Fruit fly (Drosophila melanogaster) ovary, adult (tissue): ENCODE measurements around the gene CG32295.

ENCODE experiments used
- CG17801 ChIP-seq: fragments of 200-800 bp; optimal IDR thresholded peaks from 2 replicates; lab custom pipeline; 2019; ENCODE audit warnings: missing biosample characterization, mild to moderate bottlenecking, missing genetic modification characterization, moderate library complexity; ENCODE audit not compliant: partially characterized antibody

The CG32295 gene

dm6 chr3L:2504031-2504615, 22.6 kb downstream of the CG32295 start:
- no peak for TF ChIP-seq CG17801 (GFP tag; lab: Kevin White, UChicago)

dm6 chr3L:2503465-2503864, 23.3 kb downstream of the CG32295 start, which contains the start of gene CG16758:
Gene CG16758 (minus strand): TSS chr3L:2503606.
- TF ChIP-seq CG17801 (GFP tag; lab: Kevin White, UChicago), result no peak

dm6 chr3L:2501764-2502163, 25.0 kb downstream of the CG32295 start:
- no peak for TF ChIP-seq CG17801 (GFP tag; lab: Kevin White, UChicago)

DNA sequence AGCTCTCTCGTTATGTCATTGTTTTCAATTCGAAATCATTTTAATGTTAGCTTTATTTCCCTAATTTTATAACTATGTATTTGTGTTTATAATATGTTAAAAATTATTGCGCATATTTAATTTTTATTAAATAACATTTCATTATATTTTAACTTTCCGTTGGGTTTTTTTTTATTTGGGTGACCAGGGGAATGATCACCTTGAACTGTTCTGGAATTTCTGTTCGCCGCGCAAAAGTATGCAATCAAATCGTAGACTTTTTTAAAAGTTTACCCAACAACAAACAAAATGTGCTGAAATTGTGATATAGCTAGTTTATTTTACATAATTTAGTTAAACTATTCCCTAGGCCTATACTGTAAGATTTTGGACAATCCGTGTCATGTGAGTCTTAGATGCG, 27.7 kb downstream of the CG32295 start:
- no peak for TF ChIP-seq CG17801 (GFP tag; lab: Kevin White, UChicago)

dm6 chr3L:2494183-2494541, 32.6 kb downstream of the CG32295 start:
- peak; percentile 92 for TF ChIP-seq CG17801 (GFP tag; lab: Kevin White, UChicago)

- no peak for TF ChIP-seq CG17801 (GFP tag; lab: Kevin White, UChicago)
Observed at dm6 chr3L:2493517-2494182, 33.1 kb downstream of the CG32295 start.

DNA sequence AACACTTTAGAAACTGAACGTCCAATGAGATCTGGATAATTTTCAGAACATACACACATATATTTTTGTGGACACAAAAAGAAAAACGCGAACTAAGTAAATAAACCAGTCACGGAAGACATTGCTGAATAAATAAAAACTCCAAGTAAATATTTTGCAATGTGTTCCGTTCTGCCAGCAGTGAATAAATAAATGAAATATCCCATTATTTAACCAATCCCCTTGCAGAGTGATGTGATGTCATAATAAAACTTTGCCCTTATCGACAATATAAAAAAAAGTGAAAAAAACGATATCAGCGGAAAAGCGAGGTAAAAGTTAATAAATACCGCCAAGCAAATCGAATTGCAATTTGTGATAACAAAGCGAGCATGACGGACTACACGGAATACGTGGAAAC, 36.0 kb downstream of the CG32295 start:
- TF ChIP-seq CG17801 (GFP tag; lab: Kevin White, UChicago), result peak; percentile 47

DNA sequence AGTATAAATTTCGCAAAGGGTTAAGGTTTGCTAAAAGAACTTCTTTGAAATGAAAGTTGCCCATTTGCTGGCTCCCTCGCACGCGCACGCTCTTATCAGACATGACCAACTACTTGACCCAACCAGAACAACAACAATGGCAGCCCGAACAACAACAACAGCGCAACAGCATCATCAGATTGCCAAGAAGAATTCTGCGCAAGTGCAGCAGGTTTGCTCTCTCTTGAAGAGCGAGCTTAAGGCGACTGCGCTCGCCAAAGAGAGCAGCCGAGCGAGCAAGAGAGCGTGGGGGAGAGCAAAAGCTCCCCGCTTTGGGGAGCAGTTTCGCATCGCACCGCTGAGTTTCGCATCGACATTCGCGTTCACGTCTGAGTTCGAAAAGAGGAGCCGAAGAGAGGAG, 36.9 kb downstream of the CG32295 start:
- no peak for TF ChIP-seq CG17801 (GFP tag; lab: Kevin White, UChicago)

- peak; percentile 29 for TF ChIP-seq CG17801 (GFP tag; lab: Kevin White, UChicago)
Observed at dm6 chr3L:2489438-2489837, 37.3 kb downstream of the CG32295 start.

DNA sequence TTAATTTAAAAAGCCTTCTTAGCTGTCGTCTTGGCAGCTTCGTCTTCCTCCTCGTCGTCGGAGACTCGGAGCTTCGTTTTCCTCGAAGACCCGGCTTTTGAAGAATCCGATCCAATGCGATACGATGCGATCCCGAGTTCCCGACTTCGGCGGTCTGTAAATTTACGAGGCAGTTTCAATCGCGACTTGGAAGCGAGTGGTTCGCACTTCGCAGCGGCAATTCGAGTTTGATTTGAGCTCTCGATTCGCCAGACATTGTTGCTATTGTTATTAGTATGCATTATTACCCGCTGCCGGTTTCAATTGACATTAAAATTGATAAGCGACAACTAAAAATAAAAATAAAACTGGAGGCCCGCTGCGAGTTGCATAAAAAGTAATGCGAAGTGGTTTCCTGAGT, 38.1 kb downstream of the CG32295 start, which contains the start of gene CG1146:
Gene CG1146 (plus strand): TSS at position 171 of the 400 bp plus-strand sequence.
- no peak for TF ChIP-seq CG17801 (GFP tag; lab: Kevin White, UChicago)

DNA sequence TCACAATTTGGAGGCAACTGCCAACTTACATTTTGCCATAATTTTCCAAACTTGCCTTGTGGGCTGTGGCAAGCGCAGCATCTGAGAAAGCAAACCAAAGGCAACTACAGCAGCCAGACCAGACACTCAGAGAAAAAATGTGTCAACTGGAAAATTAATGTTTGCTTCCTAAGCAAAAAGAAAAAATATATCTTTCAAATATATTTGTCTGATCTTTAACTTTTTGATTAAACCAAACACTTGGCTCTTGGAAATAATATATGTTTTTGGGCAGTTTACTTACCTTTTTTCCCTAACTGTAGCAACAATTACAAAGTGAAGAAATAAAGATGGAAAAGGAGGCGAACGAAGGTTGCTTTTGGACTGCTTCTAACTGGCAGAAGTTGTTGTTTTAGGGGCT, 39.5 kb downstream of the CG32295 start:
- TF ChIP-seq CG17801 (GFP tag; lab: Kevin White, UChicago), result no peak

DNA sequence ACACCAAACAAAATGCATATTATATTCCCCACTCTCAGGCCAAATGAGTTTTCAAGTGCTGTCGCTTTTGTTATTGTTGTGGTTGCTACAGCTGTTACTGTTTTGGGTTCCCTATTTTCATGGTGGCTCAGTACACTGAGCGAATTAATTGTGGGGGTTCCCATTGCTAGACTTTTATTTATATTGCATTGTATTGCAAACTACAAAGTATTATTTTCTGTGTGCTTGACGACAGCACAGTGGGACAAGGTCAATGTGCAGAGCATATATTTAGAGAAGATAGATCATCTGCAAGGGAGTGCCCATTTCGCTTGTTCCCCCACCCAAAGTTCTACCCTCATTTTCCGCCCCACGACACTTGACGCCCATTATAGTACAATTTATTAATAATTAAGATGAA, 40.3 kb downstream of the CG32295 start:
- TF ChIP-seq CG17801 (GFP tag; lab: Kevin White, UChicago), result no peak

DNA sequence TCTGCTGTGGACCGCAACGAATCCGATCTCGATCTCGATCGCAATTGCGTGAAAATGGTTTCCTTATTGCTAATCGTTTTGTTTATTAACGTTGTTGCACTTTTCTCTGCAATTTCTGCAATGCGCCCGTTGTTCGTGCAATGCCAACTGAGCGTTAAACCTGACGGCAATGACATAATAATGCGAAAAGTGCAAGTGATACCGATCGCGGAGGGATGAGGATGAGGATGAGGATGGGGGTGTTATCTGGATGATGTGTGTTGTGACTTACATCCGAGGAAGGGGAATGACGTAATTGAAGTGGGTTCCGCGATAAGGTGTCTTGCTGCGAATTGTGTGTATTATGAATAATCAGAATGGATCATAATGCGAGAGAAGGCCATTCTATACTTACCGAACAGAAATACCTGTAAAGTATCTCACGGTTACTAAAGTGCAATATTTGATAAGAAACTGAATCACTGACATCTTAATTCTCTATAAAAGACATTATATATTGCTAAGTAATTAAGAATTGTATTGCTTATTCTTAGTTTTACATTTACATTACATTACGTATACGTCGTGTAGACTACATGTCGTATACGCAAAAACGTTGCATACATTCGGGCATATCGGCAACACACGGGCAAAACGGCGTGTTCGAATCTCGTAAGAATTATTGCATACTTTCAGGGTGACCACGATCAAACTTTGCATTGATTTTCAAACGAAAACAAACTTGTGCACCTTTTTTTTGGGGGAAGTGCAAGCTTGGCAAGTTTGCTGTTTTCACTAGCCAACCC, 41.2 kb downstream of the CG32295 start:
- no peak for TF ChIP-seq CG17801 (GFP tag; lab: Kevin White, UChicago)

DNA sequence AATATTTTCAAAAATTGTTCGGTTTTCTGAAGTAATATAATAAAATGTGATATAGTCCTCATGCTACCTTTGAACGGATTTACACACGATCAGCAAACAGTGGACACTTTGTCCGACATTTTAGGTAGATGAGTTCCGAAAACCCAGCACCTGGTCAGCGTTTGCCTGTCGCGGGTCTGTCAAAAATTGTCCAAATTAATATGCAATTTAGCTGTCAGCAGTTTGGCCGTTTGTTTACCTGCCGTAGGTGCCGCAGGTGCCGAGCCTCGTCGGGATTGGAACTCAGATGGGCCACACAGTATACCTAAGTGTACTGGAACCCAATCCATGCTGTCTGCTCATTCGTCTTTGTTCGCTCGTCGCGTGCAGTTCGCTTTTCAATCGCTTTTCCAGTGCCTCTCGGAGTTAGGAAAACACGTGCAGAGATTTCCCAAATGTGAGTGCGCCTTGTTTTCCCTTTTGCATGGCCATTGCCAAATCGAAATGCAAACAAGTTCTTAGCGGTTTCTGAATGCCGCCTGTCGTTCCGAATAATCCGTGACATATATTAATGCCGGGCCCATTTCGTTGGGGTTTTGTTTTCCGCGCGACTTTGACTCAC, 43.7 kb downstream of the CG32295 start:
- TF ChIP-seq CG17801 (GFP tag; lab: Kevin White, UChicago), result no peak

dm6 chr3L:2481470-2481869, 45.3 kb downstream of the CG32295 start:
- TF ChIP-seq CG17801 (GFP tag; lab: Kevin White, UChicago), result peak; percentile 59
